Worm (Caenorhabditis elegans) whole organism, L1 larva: ENCODE results near the gene Y43F8B.22.
A peak's percentile ranks its signal among the peaks of the same experiment; 100 is the strongest.

Experiments
- C34B4.2 ChIP-seq: sonication (generic microtip); optimal IDR thresholded peaks from 2 replicates; lab custom pipeline; 2017; ENCODE audit warnings: mild to moderate bottlenecking, missing genetic modification characterization, missing compliant biosample characterization
- F16B12.6 ChIP-seq: fragments of 150-350 bp; optimal IDR thresholded peaks from 2 replicates; lab custom pipeline; 2014; ENCODE audit warnings: missing biosample characterization, missing genetic modification characterization
- aly-2 ChIP-seq: fragments of 150-350 bp; optimal IDR thresholded peaks from 2 replicates; lab custom pipeline; 2014; ENCODE audit warnings: missing biosample characterization, missing genetic modification characterization
- ama-1 ChIP-seq: fragments of 150-350 bp; optimal IDR thresholded peaks from 2 replicates; lab custom pipeline; 2014
- blmp-1 ChIP-seq: fragments of 150-350 bp; optimal IDR thresholded peaks from 2 replicates; lab custom pipeline; 2014; ENCODE audit warnings: missing biosample characterization, missing genetic modification characterization
- ceh-63 ChIP-seq: fragments of 200-800 bp; sonication (Bioruptor generic); optimal IDR thresholded peaks from 2 replicates; lab custom pipeline; 2018; ENCODE audit warnings: mild to moderate bottlenecking, missing genetic modification characterization, missing compliant biosample characterization
- ceh-8 ChIP-seq: fragments of 200-800 bp; sonication (Bioruptor generic); optimal IDR thresholded peaks from 2 replicates; lab custom pipeline; 2018; ENCODE audit warnings: mild to moderate bottlenecking, missing genetic modification characterization, moderate library complexity, missing compliant biosample characterization
- ceh-82 ChIP-seq, 3 experiments: fragments of 150-350 bp in 1 of 3; sonication (generic microtip) in 2 of 3; optimal IDR thresholded peaks; 2 replicates each; lab custom pipeline; 2014 to 2017; ENCODE audit warnings: missing biosample characterization in 3 of 3, missing genetic modification characterization in 3 of 3
- efl-3 ChIP-seq: fragments of 200-800 bp; sonication (Bioruptor generic); optimal IDR thresholded peaks from 2 replicates; lab custom pipeline; 2018; ENCODE audit warnings: mild to moderate bottlenecking, missing genetic modification characterization, missing compliant biosample characterization
- elt-2 ChIP-seq: sonication (generic microtip); optimal IDR thresholded peaks from 2 replicates; lab custom pipeline; 2016; ENCODE audit warnings: missing genetic modification characterization, mild to moderate bottlenecking, inconsistent platforms, missing compliant biosample characterization, missing genetic modification reagents
- fkh-8 ChIP-seq: sonication (generic microtip); optimal IDR thresholded peaks from 2 replicates; lab custom pipeline; 2016; ENCODE audit warnings: mild to moderate bottlenecking, missing genetic modification characterization, missing compliant biosample characterization
- fos-1 ChIP-seq: fragments of 150-350 bp; optimal IDR thresholded peaks from 2 replicates; lab custom pipeline; 2014; ENCODE audit warnings: missing biosample characterization, missing genetic modification characterization
- jun-1 ChIP-seq: fragments of 150-350 bp; optimal IDR thresholded peaks from 2 replicates; lab custom pipeline; 2014; ENCODE audit warnings: missing biosample characterization, missing genetic modification reagents, missing genetic modification characterization
- lin-13 ChIP-seq: fragments of 150-350 bp; optimal IDR thresholded peaks from 2 replicates; lab custom pipeline; 2014; ENCODE audit warnings: missing biosample characterization, missing genetic modification reagents, missing genetic modification characterization
- lin-15B ChIP-seq: fragments of 150-350 bp; sonication (generic microtip); optimal IDR thresholded peaks from 3 replicates; lab custom pipeline; 2014; ENCODE audit warnings: missing biosample characterization, missing genetic modification characterization
- lin-35 ChIP-seq, 2 experiments: fragments of 150-350 bp; optimal IDR thresholded peaks; 2 replicates each; lab custom pipeline; 2014; ENCODE audit warnings: missing biosample characterization in 2 of 2, missing genetic modification characterization in 2 of 2, missing genetic modification reagents in 2 of 2
- lsy-2 ChIP-seq, 2 experiments: fragments of 150-350 bp; optimal IDR thresholded peaks; 2 replicates each; lab custom pipeline; 2014; ENCODE audit warnings: missing biosample characterization in 2 of 2, missing genetic modification characterization in 2 of 2
- mab-9 ChIP-seq: fragments of 200-800 bp; sonication (Bioruptor generic); IDR thresholded peaks from 2 replicates; pipeline ENCODE4 v1.3.6; 2022; ENCODE audit warnings: missing genetic modification reagents, missing genetic modification characterization, missing compliant biosample characterization
- mef-2 ChIP-seq: fragments of 150-350 bp; optimal IDR thresholded peaks from 2 replicates; lab custom pipeline; 2014; ENCODE audit warnings: missing biosample characterization, missing genetic modification characterization
- mep-1 ChIP-seq: fragments of 150-350 bp; optimal IDR thresholded peaks from 2 replicates; lab custom pipeline; 2014; ENCODE audit warnings: missing biosample characterization, missing genetic modification characterization
- nhr-19 ChIP-seq: fragments of 200-800 bp; sonication (Bioruptor generic); conservative IDR thresholded peaks from 2 replicates; pipeline ENCODE4 v1.3.6; 2022; ENCODE audit warnings: missing genetic modification characterization, missing compliant biosample characterization
- nhr-237 ChIP-seq: fragments of 150-350 bp; optimal IDR thresholded peaks from 2 replicates; lab custom pipeline; 2014; ENCODE audit warnings: missing biosample characterization, missing genetic modification characterization
- nhr-47 ChIP-seq: sonication (generic microtip); optimal IDR thresholded peaks from 2 replicates; lab custom pipeline; 2016; ENCODE audit warnings: mild to moderate bottlenecking, missing genetic modification characterization, moderate library complexity, missing compliant biosample characterization
- nhr-71 ChIP-seq: sonication (generic microtip); optimal IDR thresholded peaks from 2 replicates; lab custom pipeline; 2016; ENCODE audit warnings: mild to moderate bottlenecking, missing genetic modification characterization, moderate library complexity, missing compliant biosample characterization
- pqm-1 ChIP-seq: sonication (generic microtip); optimal IDR thresholded peaks from 3 replicates; lab custom pipeline; 2017; ENCODE audit warnings: missing biosample characterization, missing genetic modification characterization
- rnt-1 ChIP-seq: sonication (generic microtip); optimal IDR thresholded peaks from 2 replicates; lab custom pipeline; 2016; ENCODE audit warnings: mild to moderate bottlenecking, missing genetic modification characterization, moderate library complexity, missing compliant biosample characterization
- snu-23 ChIP-seq: sonication (generic microtip); optimal IDR thresholded peaks from 2 replicates; lab custom pipeline; 2016; ENCODE audit warnings: missing genetic modification characterization, missing compliant biosample characterization
- sptf-1 ChIP-seq: fragments of 150-350 bp; optimal IDR thresholded peaks from 2 replicates; lab custom pipeline; 2014; ENCODE audit warnings: missing biosample characterization, missing genetic modification characterization
- sup-37 ChIP-seq: fragments of 200-800 bp; sonication (Bioruptor generic); optimal IDR thresholded peaks from 2 replicates; lab custom pipeline; 2018; ENCODE audit warnings: mild to moderate bottlenecking, missing genetic modification characterization, missing compliant biosample characterization
- tbx-2 ChIP-seq: sonication (generic microtip); optimal IDR thresholded peaks from 2 replicates; lab custom pipeline; 2016; ENCODE audit warnings: missing genetic modification characterization, missing compliant biosample characterization
- unc-130 ChIP-seq: fragments of 150-350 bp; optimal IDR thresholded peaks from 2 replicates; lab custom pipeline; 2017; ENCODE audit warnings: missing biosample characterization, missing genetic modification characterization, inconsistent platforms
- unc-30 ChIP-seq: sonication (generic microtip); optimal IDR thresholded peaks from 2 replicates; lab custom pipeline; 2017; ENCODE audit warnings: missing biosample characterization, missing genetic modification characterization
- unc-62 ChIP-seq: fragments of 150-350 bp; optimal IDR thresholded peaks from 2 replicates; lab custom pipeline; 2014; ENCODE audit warnings: missing biosample characterization, missing genetic modification reagents, missing genetic modification characterization
- unc-98 ChIP-seq: fragments of 200-800 bp; sonication (Bioruptor generic); IDR thresholded peaks from 2 replicates; pipeline ENCODE4 v1.3.6; 2022; ENCODE audit warnings: missing genetic modification characterization, missing compliant biosample characterization
- xbp-1 ChIP-seq: sonication (generic microtip); optimal IDR thresholded peaks from 2 replicates; lab custom pipeline; 2016; ENCODE audit warnings: missing genetic modification characterization, missing compliant biosample characterization
- zag-1 ChIP-seq: fragments of 150-350 bp; optimal IDR thresholded peaks from 2 replicates; lab custom pipeline; 2014; ENCODE audit warnings: missing biosample characterization, missing genetic modification characterization
- ztf-4 ChIP-seq: fragments of 150-350 bp; optimal IDR thresholded peaks from 2 replicates; lab custom pipeline; 2014; ENCODE audit warnings: missing biosample characterization, missing genetic modification characterization

The Y43F8B.22 gene

DNA sequence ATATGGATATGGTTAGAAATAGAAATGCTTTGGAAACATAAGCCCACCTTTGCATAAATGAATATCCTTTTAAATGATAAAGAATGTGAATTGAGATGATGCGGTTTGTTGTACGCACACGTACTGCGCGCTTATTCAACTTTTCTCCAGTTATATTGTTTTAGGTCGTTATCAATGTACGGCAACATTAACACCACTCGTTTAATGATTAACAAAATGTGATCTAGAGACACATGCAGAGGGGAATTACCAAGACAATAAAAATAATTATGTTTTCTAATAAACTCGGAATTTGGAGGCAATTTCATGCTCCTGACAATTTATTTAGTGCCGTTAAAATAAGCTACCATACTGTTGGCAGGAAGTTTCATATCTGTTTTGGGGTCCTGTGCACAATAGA, 37.2 kb upstream of the Y43F8B.22 start, which contains the start of gene M04C3.1:
M04C3.1 (minus strand) TSS at position 164 of the 400 bp plus-strand sequence.
- TF ChIP-seq elt-2: peak; percentile 7
- no peak for TF ChIP-seq unc-98 (GFP tag; lab: Robert Waterston, UW)
- TF ChIP-seq ceh-63 (GFP tag; lab: Kevin White, UChicago): no peak
- no peak for TF ChIP-seq fkh-8 (tag; lab: Kevin White, UChicago)
- TF ChIP-seq mab-9 (GFP tag; lab: Robert Waterston, UW): no peak
- TF ChIP-seq, all 84 proteins: peak for 1

DNA sequence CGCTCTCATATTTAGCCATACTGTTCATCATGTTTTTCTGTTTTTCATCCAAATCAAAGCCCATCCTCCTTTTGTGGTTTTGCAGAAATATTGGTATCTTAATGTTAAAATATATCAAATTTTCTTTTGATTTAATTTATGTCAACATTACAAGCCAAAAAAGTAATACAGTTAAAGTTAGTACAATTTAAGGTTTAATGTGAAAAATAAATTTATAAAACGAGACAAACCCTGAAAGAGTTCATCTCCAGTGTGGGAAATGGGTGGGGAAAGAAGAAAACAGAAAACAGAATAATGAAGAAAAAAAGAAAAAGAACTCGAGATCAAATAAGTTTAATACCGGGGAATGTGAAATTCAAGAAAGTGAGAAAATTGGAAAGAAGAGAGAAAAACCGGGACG, 33.8 kb upstream of the Y43F8B.22 start, which contains the start of gene M04C3.2:
M04C3.2 (minus strand) TSS at position 101 of the 400 bp plus-strand sequence.
- no peak for TF ChIP-seq sup-37 (GFP tag; lab: Kevin White, UChicago)
- no peak for TF ChIP-seq nhr-19 (GFP tag; lab: Robert Waterston, UW)
- no peak for TF ChIP-seq tbx-2 (tag; lab: Kevin White, UChicago)
- TF ChIP-seq blmp-1: no peak
- no peak for TF ChIP-seq fos-1 (tag; lab: Kevin White, UChicago)
- no peak for TF ChIP-seq xbp-1 (tag; lab: Kevin White, UChicago)
- no peak for TF ChIP-seq C34B4.2 (tag; lab: Kevin White, UChicago)
- TF ChIP-seq aly-2: no peak
- no peak for TF ChIP-seq nhr-237 (tag; lab: Kevin White, UChicago)
- no peak for TF ChIP-seq pqm-1 (tag; lab: Kevin White, UChicago)
- no peak for TF ChIP-seq ceh-8 (GFP tag; lab: Kevin White, UChicago)

- no peak for TF ChIP-seq ceh-82 (tag; optimal IDR thresholded peaks at IDR 0.05; lab: Kevin White, UChicago)
- no peak for TF ChIP-seq efl-3
- no peak for TF ChIP-seq nhr-47 (tag; lab: Kevin White, UChicago)
- TF ChIP-seq ama-1 (lab: Kevin White, UChicago): no peak
- no peak for TF ChIP-seq mef-2
- no peak for TF ChIP-seq jun-1
- TF ChIP-seq unc-30 (tag; lab: Kevin White, UChicago): no peak
- TF ChIP-seq ceh-63 (GFP tag; lab: Kevin White, UChicago): no peak
- TF ChIP-seq ztf-4 (tag; lab: Kevin White, UChicago): no peak
- TF ChIP-seq lsy-2 (tag; optimal IDR thresholded peaks at IDR 0.05; lab: Kevin White, UChicago): no peak
- no peak for TF ChIP-seq lin-15B (tag; lab: Kevin White, UChicago)
- no peak for TF ChIP-seq unc-98 (GFP tag; lab: Robert Waterston, UW)
- no peak for TF ChIP-seq sptf-1 (tag; lab: Kevin White, UChicago)
- no peak for TF ChIP-seq nhr-71 (tag; lab: Kevin White, UChicago)
- no peak for TF ChIP-seq F16B12.6
- no peak for TF ChIP-seq lin-35 (GFP tag; optimal IDR thresholded peaks at IDR 0.05; lab: Kevin White, UChicago)
- no peak for TF ChIP-seq unc-130 (tag; lab: Kevin White, UChicago)
Measured at ce11 chrV:19449544-19449943, 33.1 kb upstream of the Y43F8B.22 start, which contains the start of gene M04C3.5. Gene M04C3.5 (plus strand): TSS chrV:19449733.

DNA sequence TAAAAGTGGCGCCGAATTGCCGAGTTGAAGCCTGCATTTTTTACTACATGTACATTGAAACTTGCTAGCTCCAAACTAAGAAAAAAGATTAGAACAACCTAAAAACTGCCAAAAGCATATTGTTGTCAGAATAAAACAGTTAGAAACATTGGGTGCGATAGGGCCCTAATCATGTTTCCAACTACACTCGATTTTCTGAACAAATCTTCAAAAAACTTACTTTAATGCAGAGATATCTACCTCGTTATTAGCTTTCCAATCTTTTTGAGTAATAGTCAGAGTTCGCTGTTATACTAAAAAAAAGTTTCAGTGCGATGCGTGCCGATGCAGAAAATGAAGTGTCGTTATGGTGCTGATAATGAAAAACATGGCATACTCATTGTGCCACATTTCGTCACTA, 27.0 kb upstream of the Y43F8B.22 start, which contains the start of the genes Y43F8B.13 and Y43F8B.14:
Y43F8B.13 (plus strand) TSS at position 301 of the 400 bp plus-strand sequence.
Y43F8B.14 (minus strand) TSS at position 322 of the 400 bp plus-strand sequence.
- TF ChIP-seq mep-1 (tag; lab: Kevin White, UChicago) (no peak), lsy-2 (tag; optimal IDR thresholded peaks at IDR 0.05; lab: Kevin White, UChicago) (no peak), sup-37 (GFP tag; lab: Kevin White, UChicago) (no peak), ztf-4 (tag; lab: Kevin White, UChicago) (no peak), zag-1 (tag; lab: Kevin White, UChicago) (no peak), rnt-1 (tag; lab: Kevin White, UChicago) (no peak), unc-62 (no peak), lin-13 (no peak), snu-23 (GFP tag; lab: Kevin White, UChicago) (no peak), xbp-1 (tag; lab: Kevin White, UChicago) (no peak), aly-2 (no peak)
